Worm (Caenorhabditis elegans): Measurements from ENCODE around the gene ptr-22.
A peak's percentile ranks its signal among the peaks of the same experiment; 100 is the strongest.
"Not testable (repeated sequence)": the region's sequence is repeated elsewhere in the genome, so short reads cannot be mapped to it uniquely, and the experiment has no call there.

DNA sequence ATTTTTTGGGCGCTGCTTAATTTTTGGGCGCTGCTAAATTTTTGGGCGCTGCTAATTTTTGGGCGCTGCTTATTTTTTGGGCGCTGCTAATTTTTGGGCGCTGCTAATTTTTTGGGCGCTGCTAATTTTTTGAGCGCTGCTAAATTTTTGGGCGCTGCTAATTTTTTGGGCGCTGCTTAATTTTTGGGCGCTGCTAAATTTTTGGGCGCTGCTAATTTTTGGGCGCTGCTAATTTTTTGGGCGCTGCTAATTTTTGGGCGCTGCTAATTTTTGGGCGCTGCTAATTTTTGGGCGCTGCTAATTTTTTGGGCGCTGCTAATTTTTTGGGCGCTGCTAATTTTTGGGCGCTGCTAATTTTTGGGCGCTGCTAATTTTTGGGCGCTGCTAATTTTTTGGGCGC is 48.9 kb upstream of the ptr-22 start:
- not testable (repeated sequence) for TF ChIP-seq klf-2 (GFP tag; conservative IDR thresholded peaks at IDR 0.05); med-1 (GFP tag; optimal IDR thresholded peaks at IDR 0.05; ENCODE audit: insufficient read depth); ztf-23 (GFP tag; IDR thresholded peaks at IDR 0.05)
- TF ChIP-seq tab-1 (GFP tag; IDR thresholded peaks at IDR 0.05) = peak; percentile 60; the same call in 1 of the 2 replicates

Data from whole organism, midembryonic.